Fruit fly (Drosophila melanogaster) whole organism, adult: Measurements from ENCODE around the gene CG11964.

Experiments
- CG11617 ChIP-seq: fragments of 200-800 bp; sonication (Bioruptor generic); optimal IDR thresholded peaks from 2 replicates; lab custom pipeline; 2017; ENCODE audit warnings: mild to moderate bottlenecking, missing biosample characterization, missing genetic modification reagents, missing genetic modification characterization
- CG12768 ChIP-seq: fragments of 200-800 bp; sonication (Bioruptor generic); optimal IDR thresholded peaks from 2 replicates; lab custom pipeline; 2017; ENCODE audit warnings: missing biosample characterization, missing genetic modification characterization, mild to moderate bottlenecking, moderate library complexity, missing genetic modification reagents
- CG14711 ChIP-seq: fragments of 200-800 bp; sonication (Bioruptor generic); optimal IDR thresholded peaks from 2 replicates; lab custom pipeline; 2018; ENCODE audit warnings: missing biosample characterization, mild to moderate bottlenecking, missing genetic modification characterization, moderate library complexity
- CG1620 ChIP-seq: fragments of 200-800 bp; sonication (Bioruptor generic); optimal IDR thresholded peaks from 2 replicates; lab custom pipeline; 2016; ENCODE audit warnings: missing biosample characterization, missing genetic modification characterization
- CG33017 ChIP-seq: fragments of 200-800 bp; sonication (Bioruptor generic); optimal IDR thresholded peaks from 2 replicates; lab custom pipeline; 2018; ENCODE audit warnings: missing biosample characterization, mild to moderate bottlenecking, missing genetic modification characterization, moderate library complexity
- CG5204 ChIP-seq: fragments of 200-800 bp; sonication (Bioruptor generic); optimal IDR thresholded peaks from 2 replicates; lab custom pipeline; 2016; ENCODE audit warnings: missing biosample characterization, missing genetic modification characterization
- CG7045 ChIP-seq: fragments of 200-800 bp; sonication (Bioruptor generic); optimal IDR thresholded peaks from 2 replicates; lab custom pipeline; 2017; ENCODE audit warnings: missing biosample characterization, mild to moderate bottlenecking, missing genetic modification characterization
- CG7101 ChIP-seq: fragments of 200-800 bp; sonication (Bioruptor generic); optimal IDR thresholded peaks from 2 replicates; lab custom pipeline; 2018; ENCODE audit warnings: missing biosample characterization, mild to moderate bottlenecking, missing genetic modification characterization, moderate library complexity
- Clk ChIP-seq: fragments of 200-800 bp; sonication (Bioruptor generic); optimal IDR thresholded peaks from 2 replicates; lab custom pipeline; 2017; ENCODE audit warnings: missing biosample characterization, missing genetic modification characterization
- Crg-1 ChIP-seq: fragments of 200-800 bp; sonication (Bioruptor generic); optimal IDR thresholded peaks from 2 replicates; lab custom pipeline; 2016; ENCODE audit warnings: missing biosample characterization, missing genetic modification characterization
- Hr96 ChIP-seq: fragments of 200-800 bp; sonication (Bioruptor generic); optimal IDR thresholded peaks from 2 replicates; lab custom pipeline; 2016; ENCODE audit warnings: missing biosample characterization, missing genetic modification characterization
- Mnt ChIP-seq: fragments of 200-800 bp; sonication (Bioruptor generic); optimal IDR thresholded peaks from 2 replicates; lab custom pipeline; 2016; ENCODE audit warnings: missing biosample characterization, mild to moderate bottlenecking, missing genetic modification characterization
- bab1 ChIP-seq: fragments of 200-800 bp; sonication (Bioruptor generic); optimal IDR thresholded peaks from 3 replicates; lab custom pipeline; 2019; ENCODE audit warnings: missing biosample characterization, mild to moderate bottlenecking, missing genetic modification characterization, moderate library complexity
- cic ChIP-seq: fragments of 200-800 bp; sonication (Bioruptor generic); optimal IDR thresholded peaks from 2 replicates; lab custom pipeline; 2017; ENCODE audit warnings: missing biosample characterization, mild to moderate bottlenecking, missing genetic modification characterization, moderate library complexity
- cnc ChIP-seq, 2 experiments: fragments of >200 bp; optimal IDR thresholded peaks; 2 replicates each; lab custom pipeline; 2017
- kay ChIP-seq: fragments of 200-800 bp; sonication (Bioruptor generic); peaks from one replicate; lab custom pipeline; 2016; ENCODE audit warnings: missing biosample characterization, missing genetic modification characterization, borderline replicate concordance
- ovo ChIP-seq: fragments of 200-800 bp; sonication (Bioruptor generic); optimal IDR thresholded peaks from 2 replicates; lab custom pipeline; 2016; ENCODE audit warnings: missing biosample characterization, missing genetic modification characterization
- pad ChIP-seq: fragments of 200-800 bp; sonication (Bioruptor generic); optimal IDR thresholded peaks from 3 replicates; lab custom pipeline; 2017; ENCODE audit warnings: missing biosample characterization, missing genetic modification characterization, mild to moderate bottlenecking, moderate library complexity, missing genetic modification reagents
- tj ChIP-seq: fragments of 200-800 bp; sonication (Bioruptor generic); optimal IDR thresholded peaks from 3 replicates; lab custom pipeline; 2017; ENCODE audit warnings: missing biosample characterization, mild to moderate bottlenecking, missing genetic modification characterization, moderate library complexity
- toe ChIP-seq: fragments of 200-800 bp; sonication (Bioruptor generic); optimal IDR thresholded peaks from 2 replicates; lab custom pipeline; 2016; ENCODE audit warnings: missing biosample characterization, missing genetic modification characterization

CG11964 gene

DNA sequence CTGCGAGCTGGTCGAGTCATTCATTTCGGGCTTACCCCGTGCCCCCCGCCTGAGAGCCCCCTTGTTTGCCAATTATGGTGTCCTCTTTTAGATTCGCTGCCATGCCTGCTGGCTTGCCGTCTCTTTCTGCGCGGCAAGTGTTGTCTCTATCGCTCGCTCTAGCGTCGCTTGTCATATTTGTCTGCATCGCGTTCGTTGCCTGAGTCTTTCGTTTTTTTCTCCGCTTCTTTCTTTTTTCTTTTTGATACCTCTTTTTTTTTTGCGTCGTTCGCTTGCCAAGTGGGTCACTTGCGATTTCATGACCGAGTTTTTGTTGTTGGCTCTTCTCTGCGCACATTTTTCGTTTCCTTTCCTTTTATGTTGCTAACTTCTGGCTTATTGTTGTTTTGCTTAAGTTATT lies 27.0 kb upstream of the CG11964 start:
- TF ChIP-seq CG14711 (tag; lab: Kevin White, UChicago) (no peak), cnc (optimal IDR thresholded peaks at IDR 0.05; lab: Kevin White, UChicago) (no peak), bab1 (GFP tag; lab: Kevin White, UChicago) (no peak), tj (no peak), pad (GFP tag; lab: Kevin White, UChicago) (no peak), cic (GFP tag; lab: Kevin White, UChicago) (no peak), CG1620 (GFP tag; lab: Kevin White, UChicago) (no peak), CG12768 (GFP tag; lab: Kevin White, UChicago) (no peak), toe (GFP tag; lab: Kevin White, UChicago) (no peak), CG7101 (tag; lab: Kevin White, UChicago) (no peak), CG33017 (no peak), Mnt (GFP tag; lab: Kevin White, UChicago) (no peak), Hr96 (GFP tag; lab: Kevin White, UChicago) (no peak), Clk (no peak), kay (GFP tag; lab: Kevin White, UChicago) (no peak)

DNA sequence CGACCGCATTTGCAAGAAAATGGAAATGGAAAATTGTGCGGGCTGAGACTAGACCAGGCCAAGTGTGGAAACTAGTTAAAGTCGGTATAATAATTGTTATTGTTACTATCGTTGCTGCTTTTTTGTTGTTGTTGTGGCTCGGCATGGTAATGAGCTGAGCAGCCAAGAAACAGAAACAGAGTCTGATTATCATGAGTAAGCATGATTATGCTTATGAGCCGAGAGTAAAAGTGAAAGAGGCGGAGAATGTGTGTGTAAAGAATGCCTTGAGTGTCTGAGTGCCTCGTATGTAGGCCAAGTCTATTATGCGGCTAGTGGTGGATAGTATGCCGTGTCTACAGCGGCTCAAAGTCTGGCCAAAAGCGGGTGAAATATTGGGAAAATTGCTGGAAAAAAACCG lies 25.9 kb upstream of the CG11964 start:
- no peak for TF ChIP-seq CG1620 (GFP tag; lab: Kevin White, UChicago)
- no peak for TF ChIP-seq bab1 (GFP tag; lab: Kevin White, UChicago)
- no peak for TF ChIP-seq CG7101 (tag; lab: Kevin White, UChicago)
- TF ChIP-seq cnc (optimal IDR thresholded peaks at IDR 0.05; lab: Kevin White, UChicago) = no peak
- TF ChIP-seq kay (GFP tag; lab: Kevin White, UChicago) = no peak
- TF ChIP-seq tj = no peak
- TF ChIP-seq CG7045 (GFP tag; lab: Kevin White, UChicago) = no peak
- no peak for TF ChIP-seq CG14711 (tag; lab: Kevin White, UChicago)
- TF ChIP-seq CG12768 (GFP tag; lab: Kevin White, UChicago) = no peak
- no peak for TF ChIP-seq toe (GFP tag; lab: Kevin White, UChicago)
- TF ChIP-seq CG5204 (GFP tag; lab: Kevin White, UChicago) = no peak
- TF ChIP-seq cic (GFP tag; lab: Kevin White, UChicago) = no peak
- no peak for TF ChIP-seq Clk
- no peak for TF ChIP-seq Mnt (GFP tag; lab: Kevin White, UChicago)
- TF ChIP-seq CG33017 = no peak
- TF ChIP-seq Crg-1 (GFP tag; lab: Kevin White, UChicago) = no peak
- no peak for TF ChIP-seq Hr96 (GFP tag; lab: Kevin White, UChicago)
- no peak for TF ChIP-seq CG11617
- TF ChIP-seq ovo (GFP tag; lab: Kevin White, UChicago) = no peak
- no peak for TF ChIP-seq pad (GFP tag; lab: Kevin White, UChicago)

DNA sequence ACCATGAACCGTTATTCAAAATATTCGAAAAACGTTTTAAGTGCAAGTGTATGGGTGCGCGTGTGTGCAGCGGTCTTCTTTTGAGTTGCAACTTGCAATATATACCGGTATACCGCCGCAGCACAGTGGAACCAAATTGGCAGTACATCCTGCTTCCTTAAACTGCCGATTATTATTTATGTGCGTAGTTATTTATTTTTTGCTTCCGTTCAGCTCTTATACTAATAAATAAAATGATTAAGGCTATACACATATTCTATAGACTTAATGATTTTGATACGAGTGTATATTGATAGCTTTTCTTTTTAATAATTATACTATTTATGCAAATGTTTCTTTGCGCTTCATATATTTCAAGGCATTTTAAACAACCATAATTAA lies 25.1 kb upstream of the CG11964 start:
- TF ChIP-seq cic (GFP tag; lab: Kevin White, UChicago) = no peak
- TF ChIP-seq CG7045 (GFP tag; lab: Kevin White, UChicago) = no peak
- no peak for TF ChIP-seq ovo (GFP tag; lab: Kevin White, UChicago)
- no peak for TF ChIP-seq cnc (optimal IDR thresholded peaks at IDR 0.05; lab: Kevin White, UChicago)
- TF ChIP-seq CG5204 (GFP tag; lab: Kevin White, UChicago) = no peak
- TF ChIP-seq bab1 (GFP tag; lab: Kevin White, UChicago) = no peak

DNA sequence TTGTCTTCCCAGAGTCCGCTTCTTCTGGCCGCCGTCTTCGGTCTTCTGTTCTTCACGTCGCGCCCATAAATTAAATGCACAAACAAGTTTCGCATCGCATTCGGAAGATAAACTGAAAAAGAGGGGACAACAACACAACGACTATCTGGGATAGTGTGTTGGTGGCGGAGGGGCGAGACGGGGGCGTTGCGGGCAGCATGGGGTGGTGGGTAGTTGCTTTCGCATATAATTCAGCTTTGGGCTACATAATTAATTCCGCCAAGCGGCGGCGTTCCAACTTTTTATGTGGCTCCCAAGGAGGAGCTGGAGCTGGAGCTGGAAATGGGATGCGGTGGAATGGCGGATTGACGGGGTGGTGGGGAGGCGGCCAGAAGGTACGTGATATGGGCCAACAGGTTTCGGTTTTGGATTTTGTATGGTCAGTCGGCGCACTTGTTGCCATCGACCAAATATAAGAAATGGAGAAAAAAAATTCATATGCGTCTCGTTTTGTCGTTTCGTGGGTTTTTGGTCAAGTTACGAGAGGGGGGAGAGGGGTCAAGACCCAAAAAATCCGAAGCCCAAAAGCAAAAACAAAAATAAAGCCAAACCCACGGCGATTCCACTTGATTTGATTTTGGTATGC lies 24.6 kb upstream of the CG11964 start:
- TF ChIP-seq pad (GFP tag; lab: Kevin White, UChicago) (no peak), CG11617 (no peak), tj (no peak), ovo (GFP tag; lab: Kevin White, UChicago) (no peak), CG7101 (tag; lab: Kevin White, UChicago) (no peak), bab1 (GFP tag; lab: Kevin White, UChicago) (no peak), Mnt (GFP tag; lab: Kevin White, UChicago) (no peak), Clk (no peak), toe (GFP tag; lab: Kevin White, UChicago) (no peak), cic (GFP tag; lab: Kevin White, UChicago) (no peak), CG5204 (GFP tag; lab: Kevin White, UChicago) (no peak), CG7045 (GFP tag; lab: Kevin White, UChicago) (no peak)

DNA sequence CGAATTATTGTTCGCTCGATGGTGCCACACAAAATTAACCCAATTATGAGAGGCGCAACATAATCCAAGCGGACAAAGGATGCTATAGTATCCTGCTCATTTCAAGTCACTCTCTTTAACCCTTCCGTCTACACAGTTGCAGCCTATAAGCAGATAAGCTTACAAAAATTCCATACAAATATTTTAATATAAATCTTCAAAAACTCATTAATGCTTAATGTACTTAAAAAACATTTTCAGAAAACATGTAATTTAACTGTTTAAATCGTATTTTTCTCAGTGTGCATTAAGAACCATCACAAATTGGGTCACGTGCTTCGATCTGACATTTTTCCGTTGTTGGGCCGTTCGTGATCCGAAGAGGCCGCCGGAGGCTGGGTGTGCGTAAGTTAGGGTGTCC lies 24.0 kb upstream of the CG11964 start:
- TF ChIP-seq Hr96 (GFP tag; lab: Kevin White, UChicago) (no peak), pad (GFP tag; lab: Kevin White, UChicago) (no peak), tj (no peak), CG5204 (GFP tag; lab: Kevin White, UChicago) (no peak), toe (GFP tag; lab: Kevin White, UChicago) (no peak), CG7101 (tag; lab: Kevin White, UChicago) (no peak), CG7045 (GFP tag; lab: Kevin White, UChicago) (no peak), CG33017 (no peak), ovo (GFP tag; lab: Kevin White, UChicago) (no peak), Crg-1 (GFP tag; lab: Kevin White, UChicago) (no peak), Clk (no peak)

DNA sequence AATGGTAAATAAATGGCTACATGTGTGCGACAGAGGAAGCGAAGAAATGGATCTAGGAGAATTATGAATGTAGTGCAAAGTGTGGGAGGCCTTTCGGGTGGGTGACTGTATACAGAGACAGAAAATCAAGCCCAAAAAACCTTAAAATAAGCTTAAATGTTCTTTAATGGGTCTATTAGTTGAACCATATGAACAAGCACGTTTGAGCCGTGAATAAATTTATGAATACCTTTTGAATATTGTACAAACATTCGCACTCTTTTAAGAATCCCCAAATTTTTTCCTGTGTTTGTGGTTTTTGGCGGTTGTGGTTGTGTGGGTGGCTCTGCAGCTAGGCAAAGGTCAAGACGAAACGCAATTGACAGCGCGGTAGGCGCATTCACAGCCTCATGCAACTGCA lies 21.8 kb upstream of the CG11964 start:
- TF ChIP-seq CG12768 (GFP tag; lab: Kevin White, UChicago) (no peak), Mnt (GFP tag; lab: Kevin White, UChicago) (no peak), CG33017 (no peak), CG1620 (GFP tag; lab: Kevin White, UChicago) (no peak), ovo (GFP tag; lab: Kevin White, UChicago) (no peak), CG5204 (GFP tag; lab: Kevin White, UChicago) (no peak), cnc (optimal IDR thresholded peaks at IDR 0.05; lab: Kevin White, UChicago) (no peak), CG7101 (tag; lab: Kevin White, UChicago) (no peak), pad (GFP tag; lab: Kevin White, UChicago) (no peak), kay (GFP tag; lab: Kevin White, UChicago) (no peak), bab1 (GFP tag; lab: Kevin White, UChicago) (no peak), CG7045 (GFP tag; lab: Kevin White, UChicago) (no peak), tj (no peak), toe (GFP tag; lab: Kevin White, UChicago) (no peak), CG14711 (tag; lab: Kevin White, UChicago) (no peak), Hr96 (GFP tag; lab: Kevin White, UChicago) (no peak), CG11617 (no peak), Clk (no peak)
